Fruit fly (Drosophila melanogaster) whole organism, embryonic: ENCODE data around the gene CG10993.

Experiments used
- Aef1 ChIP-seq: fragments of 200-800 bp; sonication (Bioruptor generic); IDR thresholded peaks from 3 replicates; pipeline ENCODE4 v1.3.6; 2022; ENCODE audit warnings: missing biosample characterization, missing genetic modification characterization
- CG10321 ChIP-seq: fragments of 200-800 bp; sonication (Bioruptor generic); IDR thresholded peaks from 2 replicates; pipeline ENCODE4 v1.3.6; 2022; ENCODE audit warnings: missing biosample characterization, missing genetic modification characterization
- CG11456 ChIP-seq: fragments of 200-800 bp; sonication (Bioruptor generic); IDR thresholded peaks from 3 replicates; pipeline ENCODE4 v1.3.6; 2022; ENCODE audit warnings: missing biosample characterization, missing genetic modification characterization
- CG12299 ChIP-seq: fragments of 200-800 bp; sonication (Bioruptor generic); optimal IDR thresholded peaks from 2 replicates; lab custom pipeline; 2018; ENCODE audit warnings: missing biosample characterization, mild to moderate bottlenecking, missing genetic modification characterization
- CG14710 ChIP-seq: fragments of 200-800 bp; sonication (Bioruptor generic); optimal IDR thresholded peaks from 3 replicates; lab custom pipeline; 2019; ENCODE audit warnings: missing biosample characterization, mild to moderate bottlenecking, missing genetic modification characterization, moderate library complexity
- CG15514 ChIP-seq: fragments of 200-800 bp; sonication (Bioruptor generic); optimal IDR thresholded peaks from 3 replicates; lab custom pipeline; 2017; ENCODE audit warnings: missing biosample characterization, missing genetic modification characterization, mild to moderate bottlenecking, moderate library complexity, missing genetic modification reagents
- CG15696 ChIP-seq: fragments of 200-800 bp; sonication (Bioruptor generic); optimal IDR thresholded peaks from 2 replicates; lab custom pipeline; 2019; ENCODE audit warnings: missing biosample characterization, mild to moderate bottlenecking, missing genetic modification characterization, moderate library complexity
- CG16779 ChIP-seq: fragments of 200-800 bp; sonication (Bioruptor generic); IDR thresholded peaks from 2 replicates; pipeline ENCODE4 v1.3.6; 2022; ENCODE audit warnings: missing biosample characterization, missing genetic modification characterization
- CG30020 ChIP-seq: fragments of 200-800 bp; optimal IDR thresholded peaks from 2 replicates; lab custom pipeline; 2019; ENCODE audit warnings: missing biosample characterization, mild to moderate bottlenecking, missing genetic modification characterization, moderate library complexity
- CG3065 ChIP-seq: fragments of 200-800 bp; sonication (Bioruptor generic); optimal IDR thresholded peaks from 2 replicates; lab custom pipeline; 2016; ENCODE audit warnings: missing biosample characterization, missing genetic modification characterization
- CG33557 ChIP-seq: fragments of 200-800 bp; sonication (Bioruptor generic); optimal IDR thresholded peaks from 2 replicates; lab custom pipeline; 2019; ENCODE audit warnings: missing biosample characterization, mild to moderate bottlenecking, missing genetic modification characterization, moderate library complexity
- CG3838 ChIP-seq: fragments of 200-800 bp; sonication (Bioruptor generic); optimal IDR thresholded peaks from 3 replicates; lab custom pipeline; 2016; ENCODE audit warnings: missing biosample characterization, missing genetic modification characterization
- CG4617 ChIP-seq: fragments of 200-800 bp; sonication (Bioruptor generic); optimal IDR thresholded peaks from 3 replicates; lab custom pipeline; 2016; ENCODE audit warnings: missing biosample characterization, missing genetic modification characterization, borderline replicate concordance
- CG6689 ChIP-seq: fragments of 200-800 bp; sonication (Bioruptor generic); IDR thresholded peaks from 2 replicates; pipeline ENCODE4 v1.3.6; 2022; ENCODE audit warnings: missing biosample characterization, missing genetic modification characterization
- CG7786 ChIP-seq: fragments of 200-800 bp; sonication (Bioruptor generic); optimal IDR thresholded peaks from 2 replicates; lab custom pipeline; 2016; ENCODE audit warnings: missing biosample characterization, missing genetic modification characterization
- CG7987 ChIP-seq: fragments of 200-800 bp; sonication (Bioruptor generic); optimal IDR thresholded peaks from 2 replicates; lab custom pipeline; 2018; ENCODE audit warnings: missing biosample characterization, mild to moderate bottlenecking, missing genetic modification characterization, moderate library complexity
- CG9727 ChIP-seq: fragments of 200-800 bp; sonication (Bioruptor generic); optimal IDR thresholded peaks from 3 replicates; lab custom pipeline; 2017; ENCODE audit warnings: missing biosample characterization, mild to moderate bottlenecking, missing genetic modification characterization
- Doc2 ChIP-seq: fragments of 200-800 bp; sonication (Bioruptor generic); IDR thresholded peaks from 2 replicates; pipeline ENCODE4 v1.3.6; 2022; ENCODE audit warnings: missing biosample characterization, missing genetic modification characterization
- E2f2 ChIP-seq: fragments of 200-800 bp; sonication (Bioruptor generic); IDR thresholded peaks from 2 replicates; pipeline ENCODE4 v1.3.6; 2022; ENCODE audit warnings: missing biosample characterization, missing genetic modification characterization
- GATAe ChIP-seq: fragments of 200-800 bp; sonication (Bioruptor generic); conservative IDR thresholded peaks from 2 replicates; pipeline ENCODE4 v1.3.6; 2022; ENCODE audit warnings: missing biosample characterization, missing genetic modification characterization
- Hr39 ChIP-seq: fragments of >200 bp; optimal IDR thresholded peaks from 2 replicates; lab custom pipeline; 2017
- MTF-1 ChIP-seq: fragments of 200-800 bp; sonication (Bioruptor generic); optimal IDR thresholded peaks from 2 replicates; lab custom pipeline; 2018; ENCODE audit warnings: missing biosample characterization, mild to moderate bottlenecking, missing genetic modification characterization, borderline replicate concordance
- Mes4 ChIP-seq: fragments of 200-800 bp; sonication (Bioruptor generic); optimal IDR thresholded peaks from 2 replicates; lab custom pipeline; 2016; ENCODE audit warnings: missing biosample characterization, missing genetic modification characterization
- NC2α ChIP-seq: fragments of 200-800 bp; sonication (Bioruptor generic); optimal IDR thresholded peaks from 2 replicates; lab custom pipeline; 2016; ENCODE audit warnings: missing biosample characterization, missing genetic modification characterization
- Pdp1 ChIP-seq, 2 experiments: fragments of 200-800 bp; sonication (Bioruptor generic); optimal IDR thresholded peaks; 3 replicates each; lab custom pipeline; 2016; ENCODE audit warnings: missing biosample characterization in 2 of 2, missing genetic modification characterization in 2 of 2, mild to moderate bottlenecking in 1 of 2, moderate library complexity in 1 of 2
- Ssrp ChIP-seq: fragments of 200-800 bp; sonication (Bioruptor generic); optimal IDR thresholded peaks from 2 replicates; lab custom pipeline; 2018; ENCODE audit warnings: missing biosample characterization, mild to moderate bottlenecking, missing genetic modification characterization, moderate library complexity
- Xrp1 ChIP-seq: fragments of 200-800 bp; sonication (Bioruptor generic); IDR thresholded peaks from 2 replicates; pipeline ENCODE4 v1.3.6; 2022; ENCODE audit warnings: missing biosample characterization, missing genetic modification characterization
- az2 ChIP-seq: fragments of 200-800 bp; sonication (Bioruptor generic); optimal IDR thresholded peaks from 3 replicates; lab custom pipeline; 2016; ENCODE audit warnings: missing biosample characterization, missing genetic modification characterization
- bbx ChIP-seq: fragments of 200-800 bp; sonication (Bioruptor generic); IDR thresholded peaks from 2 replicates; pipeline ENCODE4 v1.3.6; 2022; ENCODE audit warnings: missing biosample characterization, missing genetic modification characterization; ENCODE audit not compliant: partially characterized antibody
- bigmax ChIP-seq: fragments of 200-800 bp; sonication (Bioruptor generic); optimal IDR thresholded peaks from 2 replicates; lab custom pipeline; 2018; ENCODE audit warnings: missing biosample characterization, mild to moderate bottlenecking, missing genetic modification characterization
- exex ChIP-seq: fragments of 200-800 bp; sonication (Bioruptor generic); optimal IDR thresholded peaks from 4 replicates; lab custom pipeline; 2018; ENCODE audit warnings: missing biosample characterization, mild to moderate bottlenecking, missing genetic modification characterization, moderate library complexity
- fd64A ChIP-seq: fragments of 200-800 bp; sonication (Bioruptor generic); optimal IDR thresholded peaks from 3 replicates; lab custom pipeline; 2018; ENCODE audit warnings: missing biosample characterization, mild to moderate bottlenecking, missing genetic modification characterization
- jing ChIP-seq: fragments of 200-800 bp; sonication (Bioruptor generic); optimal IDR thresholded peaks from 2 replicates; lab custom pipeline; 2018; ENCODE audit warnings: missing biosample characterization, mild to moderate bottlenecking, missing genetic modification characterization
- lab ChIP-seq: fragments of 200-800 bp; sonication (Bioruptor generic); optimal IDR thresholded peaks from 3 replicates; lab custom pipeline; 2017; ENCODE audit warnings: missing biosample characterization, missing genetic modification characterization, mild to moderate bottlenecking, moderate library complexity, missing genetic modification reagents
- lmd ChIP-seq: fragments of 200-800 bp; sonication (Bioruptor generic); IDR thresholded peaks from 2 replicates; pipeline ENCODE4 v1.3.6; 2022; ENCODE audit warnings: missing biosample characterization, missing genetic modification characterization
- mirr ChIP-seq: fragments of 200-800 bp; sonication (Bioruptor generic); optimal IDR thresholded peaks from 3 replicates; lab custom pipeline; 2018; ENCODE audit warnings: missing biosample characterization, mild to moderate bottlenecking, missing genetic modification characterization
- nmo ChIP-seq: fragments of 200-800 bp; sonication (Bioruptor generic); optimal IDR thresholded peaks from 2 replicates; lab custom pipeline; 2018; ENCODE audit warnings: missing biosample characterization, mild to moderate bottlenecking, missing genetic modification characterization, moderate library complexity
- row ChIP-seq: fragments of 200-800 bp; sonication (Bioruptor generic); IDR thresholded peaks from 3 replicates; pipeline ENCODE4 v1.3.6; 2022; ENCODE audit warnings: missing biosample characterization, missing genetic modification characterization
- sc ChIP-seq, 3 experiments: fragments of >200 bp in 2 of 3; fragments of 200-800 bp in 1 of 3; sonication (Bioruptor generic) in 1 of 3; optimal IDR thresholded peaks; 2 replicates in 2 of 3; 3 replicates in 1 of 3; lab custom pipeline; 2017; ENCODE audit warnings: mild to moderate bottlenecking in 1 of 3, missing biosample characterization in 1 of 3, missing genetic modification characterization in 1 of 3, missing genetic modification reagents in 1 of 3
- sr ChIP-seq: fragments of 200-800 bp; sonication (Bioruptor generic); IDR thresholded peaks from 3 replicates; pipeline ENCODE4 v1.3.6; 2022; ENCODE audit warnings: missing biosample characterization, missing genetic modification characterization
- ssp ChIP-seq: fragments of 200-800 bp; sonication (Bioruptor generic); IDR thresholded peaks from 2 replicates; pipeline ENCODE4 v1.3.6; 2022; ENCODE audit warnings: missing biosample characterization, missing genetic modification characterization
- sug ChIP-seq: fragments of 200-800 bp; optimal IDR thresholded peaks from 2 replicates; lab custom pipeline; 2019; ENCODE audit warnings: missing biosample characterization, mild to moderate bottlenecking, missing genetic modification characterization, moderate library complexity
- ttk ChIP-seq: fragments of 200-800 bp; sonication (Bioruptor generic); IDR thresholded peaks from 2 replicates; pipeline ENCODE4 v2.1.2; 2022; ENCODE audit warnings: missing biosample characterization, missing genetic modification characterization
- yki ChIP-seq: fragments of >200 bp; optimal IDR thresholded peaks from 3 replicates; lab custom pipeline; 2018
- zen2 ChIP-seq: fragments of 200-800 bp; sonication (Bioruptor generic); IDR thresholded peaks from 3 replicates; pipeline ENCODE4 v1.3.6; 2022; ENCODE audit warnings: missing biosample characterization, missing genetic modification characterization; ENCODE audit not compliant: partially characterized antibody

The CG10993 gene

dm6 chrX:13818841-13819240, 27.9 kb upstream of the CG10993 start:
- TF ChIP-seq Ssrp (tag; lab: Kevin White, UChicago): no peak
- no peak for TF ChIP-seq az2 (GFP tag; lab: Kevin White, UChicago)
- TF ChIP-seq sc (optimal IDR thresholded peaks at IDR 0.05; lab: Kevin White, UChicago): no peak
- TF ChIP-seq sc (GFP tag; optimal IDR thresholded peaks at IDR 0.05; lab: Kevin White, UChicago): no peak
- TF ChIP-seq CG10321 (GFP tag; lab: Robert Waterston, UW): no peak
- no peak for TF ChIP-seq CG15514 (GFP tag; lab: Kevin White, UChicago)
- TF ChIP-seq yki (lab: Kevin White, UChicago): no peak
- TF ChIP-seq row (GFP tag; lab: Robert Waterston, UW): no peak
- TF ChIP-seq NC2α (GFP tag; lab: Kevin White, UChicago): no peak
- no peak for TF ChIP-seq ttk (GFP tag; lab: Robert Waterston, UW)
- no peak for TF ChIP-seq CG7786 (GFP tag; lab: Kevin White, UChicago)
- TF ChIP-seq CG11456: no peak
- no peak for TF ChIP-seq Mes4 (GFP tag; lab: Kevin White, UChicago)

DNA sequence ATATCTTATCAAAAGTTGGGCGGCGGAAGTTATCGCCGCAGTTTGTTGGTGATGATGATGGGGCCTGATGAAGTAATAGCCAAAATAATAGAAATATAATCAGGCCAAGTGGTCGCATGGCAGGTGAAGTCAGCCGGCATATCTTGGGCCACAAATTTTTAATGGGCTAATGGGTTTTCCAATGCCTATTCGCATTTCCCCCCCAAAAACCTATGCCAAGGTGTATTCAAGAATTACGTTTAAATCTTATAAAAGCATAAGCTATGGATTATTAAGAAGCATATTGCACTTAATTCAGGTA, 27.2 kb upstream of the CG10993 start:
- no peak for TF ChIP-seq nmo (GFP tag; lab: Kevin White, UChicago)
- TF ChIP-seq exex (tag; lab: Kevin White, UChicago): peak; percentile 96
- no peak for TF ChIP-seq Doc2 (GFP tag; lab: Robert Waterston, UW)
- TF ChIP-seq sug: peak; percentile 45
- TF ChIP-seq Xrp1 (GFP tag; lab: Robert Waterston, UW): no peak
- TF ChIP-seq CG14710 (tag; lab: Kevin White, UChicago): no peak
- no peak for TF ChIP-seq bbx (GFP tag; lab: Robert Waterston, UW)
- TF ChIP-seq sr (GFP tag; lab: Robert Waterston, UW): no peak
- TF ChIP-seq CG30020: no peak
- no peak for TF ChIP-seq CG4617 (GFP tag; lab: Kevin White, UChicago)
- no peak for TF ChIP-seq CG12299
- TF ChIP-seq zen2 (GFP tag; lab: Robert Waterston, UW): no peak
- no peak for TF ChIP-seq fd64A
- no peak for TF ChIP-seq jing (GFP tag; lab: Kevin White, UChicago)
- TF ChIP-seq lab (GFP tag; lab: Kevin White, UChicago): peak; percentile 26
- TF ChIP-seq CG15696 (tag; lab: Kevin White, UChicago): no peak
- TF ChIP-seq E2f2 (GFP tag; lab: Robert Waterston, UW): no peak
- no peak for TF ChIP-seq Aef1 (GFP tag; lab: Robert Waterston, UW)
- no peak for TF ChIP-seq CG9727 (GFP tag; lab: Kevin White, UChicago)
- peak; percentile 8 for TF ChIP-seq mirr
- no peak for TF ChIP-seq CG7987 (GFP tag; lab: Kevin White, UChicago)
- no peak for TF ChIP-seq Hr39 (lab: Kevin White, UChicago)
- no peak for TF ChIP-seq CG33557 (GFP tag; lab: Kevin White, UChicago)
- no peak for TF ChIP-seq ssp (GFP tag; lab: Robert Waterston, UW)
- no peak for TF ChIP-seq CG6689 (GFP tag; lab: Robert Waterston, UW)
- TF ChIP-seq GATAe: peak; percentile 38; the same call in 1 of the 2 replicates
- no peak for TF ChIP-seq CG3065 (GFP tag; lab: Kevin White, UChicago)
- no peak for TF ChIP-seq CG16779 (GFP tag; lab: Robert Waterston, UW)
- TF ChIP-seq Pdp1 (GFP tag; optimal IDR thresholded peaks at IDR 0.05; lab: Kevin White, UChicago): peak in 1 of 2 experiments; percentile 57
- TF ChIP-seq CG3838: no peak
- no peak for TF ChIP-seq bigmax (GFP tag; lab: Kevin White, UChicago)
- no peak for TF ChIP-seq lmd (GFP tag; lab: Robert Waterston, UW)
- no peak for TF ChIP-seq MTF-1 (GFP tag; lab: Kevin White, UChicago)
- TF ChIP-seq, all 482 proteins: peak for 6
